Worm (Caenorhabditis elegans) whole organism, L3 larva: Measurements from ENCODE around the gene F37C4.6.

Experiments
- R02D3.7 ChIP-seq: fragments of 150-350 bp; optimal IDR thresholded peaks from 2 replicates; lab custom pipeline; 2014; ENCODE audit warnings: missing biosample characterization, missing genetic modification characterization
- ZK546.5 ChIP-seq: sonication (generic microtip); optimal IDR thresholded peaks from 2 replicates; lab custom pipeline; 2017; ENCODE audit warnings: missing biosample characterization, missing genetic modification characterization
- aly-2 ChIP-seq: fragments of 150-350 bp; optimal IDR thresholded peaks from 2 replicates; lab custom pipeline; 2014; ENCODE audit warnings: missing biosample characterization, missing genetic modification characterization
- ama-1 ChIP-seq: fragments of 150-350 bp; optimal IDR thresholded peaks from 2 replicates; lab custom pipeline; 2018
- ceh-16 ChIP-seq: sonication (generic microtip); optimal IDR thresholded peaks from 2 replicates; lab custom pipeline; 2017; ENCODE audit warnings: missing biosample characterization, missing genetic modification characterization
- egl-27 ChIP-seq: sonication (generic microtip); optimal IDR thresholded peaks from 4 replicates; lab custom pipeline; 2017; ENCODE audit warnings: missing biosample characterization, missing genetic modification reagents, missing genetic modification characterization
- egl-5 ChIP-seq: fragments of 150-350 bp; optimal IDR thresholded peaks from 2 replicates; lab custom pipeline; 2017; ENCODE audit warnings: missing biosample characterization, missing genetic modification reagents, missing genetic modification characterization, inconsistent platforms
- elt-2 ChIP-seq: sonication (generic microtip); optimal IDR thresholded peaks from 2 replicates; lab custom pipeline; 2016; ENCODE audit warnings: missing genetic modification reagents, mild to moderate bottlenecking, missing genetic modification characterization, missing compliant biosample characterization
- elt-3 ChIP-seq, 3 experiments: fragments of 150-350 bp in 1 of 3; sonication (generic microtip) in 2 of 3; optimal IDR thresholded peaks; 2 replicates in 2 of 3; 4 replicates in 1 of 3; lab custom pipeline; 2014 to 2017; ENCODE audit warnings: missing biosample characterization in 3 of 3, missing genetic modification characterization in 3 of 3
- eor-1 ChIP-seq, 2 experiments: fragments of 150-350 bp; optimal IDR thresholded peaks; 2 replicates each; lab custom pipeline; 2014 to 2018; ENCODE audit warnings: missing biosample characterization in 2 of 2, missing genetic modification characterization in 2 of 2
- fkh-10 ChIP-seq: sonication (generic microtip); optimal IDR thresholded peaks from 2 replicates; lab custom pipeline; 2017; ENCODE audit warnings: missing biosample characterization, missing genetic modification reagents, missing genetic modification characterization
- fkh-2 ChIP-seq: fragments of 150-350 bp; optimal IDR thresholded peaks from 2 replicates; lab custom pipeline; 2014; ENCODE audit warnings: missing biosample characterization, missing genetic modification reagents, missing genetic modification characterization
- fos-1 ChIP-seq: fragments of 150-350 bp; optimal IDR thresholded peaks from 2 replicates; lab custom pipeline; 2014; ENCODE audit warnings: missing biosample characterization, missing genetic modification characterization
- hmg-11 ChIP-seq: sonication (generic microtip); optimal IDR thresholded peaks from 2 replicates; lab custom pipeline; 2016; ENCODE audit warnings: missing genetic modification characterization, missing compliant biosample characterization
- lin-15B ChIP-seq: fragments of 150-350 bp; optimal IDR thresholded peaks from 2 replicates; lab custom pipeline; 2014; ENCODE audit warnings: missing biosample characterization, missing genetic modification characterization
- lin-39 ChIP-seq: fragments of 150-350 bp; optimal IDR thresholded peaks from 2 replicates; lab custom pipeline; 2018; ENCODE audit warnings: missing biosample characterization, missing genetic modification reagents, missing genetic modification characterization
- lsy-12 ChIP-seq: sonication (generic microtip); optimal IDR thresholded peaks from 2 replicates; lab custom pipeline; 2016; ENCODE audit warnings: mild to moderate bottlenecking, missing genetic modification characterization, missing compliant biosample characterization
- mdl-1 ChIP-seq: fragments of 150-350 bp; optimal IDR thresholded peaks from 2 replicates; lab custom pipeline; 2014; ENCODE audit warnings: missing biosample characterization, missing genetic modification characterization
- nfya-1 ChIP-seq: sonication (generic microtip); optimal IDR thresholded peaks from 2 replicates; lab custom pipeline; 2017; ENCODE audit warnings: missing genetic modification characterization, mild to moderate bottlenecking, missing compliant biosample characterization, antibody characterized with exemption, moderate library complexity; ENCODE audit not compliant: insufficient read depth
- nhr-11 ChIP-seq: fragments of 150-350 bp; optimal IDR thresholded peaks from 2 replicates; lab custom pipeline; 2014; ENCODE audit warnings: missing biosample characterization, missing genetic modification characterization
- nhr-23 ChIP-seq: fragments of 150-350 bp; optimal IDR thresholded peaks from 2 replicates; lab custom pipeline; 2014; ENCODE audit warnings: missing biosample characterization, missing genetic modification reagents, missing genetic modification characterization
- nhr-43 ChIP-seq: sonication (generic microtip); optimal IDR thresholded peaks from 2 replicates; lab custom pipeline; 2016; ENCODE audit warnings: mild to moderate bottlenecking, missing genetic modification characterization, missing compliant biosample characterization; ENCODE audit not compliant: poor library complexity, severe bottlenecking
- nhr-67 ChIP-seq: fragments of 150-350 bp; optimal IDR thresholded peaks from 2 replicates; lab custom pipeline; 2014; ENCODE audit warnings: missing biosample characterization, missing genetic modification characterization
- nhr-76 ChIP-seq: fragments of 150-350 bp; sonication (generic microtip); optimal IDR thresholded peaks from 5 replicates; lab custom pipeline; 2014; ENCODE audit warnings: missing biosample characterization, missing genetic modification characterization
- pha-4 ChIP-seq: fragments of 150-350 bp; optimal IDR thresholded peaks from 2 replicates; lab custom pipeline; 2014; ENCODE audit warnings: missing biosample characterization, missing genetic modification reagents, missing genetic modification characterization
- sea-2 ChIP-seq: fragments of 150-350 bp; sonication (generic microtip); optimal IDR thresholded peaks from 4 replicates; lab custom pipeline; 2014; ENCODE audit warnings: missing biosample characterization, missing genetic modification reagents, missing genetic modification characterization
- skn-1 ChIP-seq: fragments of 150-350 bp; optimal IDR thresholded peaks from 2 replicates; lab custom pipeline; 2014; ENCODE audit warnings: missing biosample characterization, missing genetic modification characterization
- tbx-2 ChIP-seq: sonication (generic microtip); optimal IDR thresholded peaks from 2 replicates; lab custom pipeline; 2016; ENCODE audit warnings: mild to moderate bottlenecking, missing genetic modification characterization, missing compliant biosample characterization
- unc-39 ChIP-seq: sonication (generic microtip); optimal IDR thresholded peaks from 4 replicates; lab custom pipeline; 2017; ENCODE audit warnings: missing biosample characterization, missing genetic modification characterization
- unc-62 ChIP-seq: fragments of 150-350 bp; sonication (generic microtip); optimal IDR thresholded peaks from 4 replicates; lab custom pipeline; 2014; ENCODE audit warnings: missing biosample characterization, missing genetic modification reagents, missing genetic modification characterization
- zag-1 ChIP-seq: fragments of 150-350 bp; optimal IDR thresholded peaks from 2 replicates; lab custom pipeline; 2014; ENCODE audit warnings: missing biosample characterization, missing genetic modification characterization
- ztf-11 ChIP-seq: fragments of 150-350 bp; optimal IDR thresholded peaks from 2 replicates; lab custom pipeline; 2014; ENCODE audit warnings: missing biosample characterization, missing genetic modification characterization

F37C4.6 gene

ce11 chrIV:3848985-3849384, 29.1 kb downstream of the F37C4.6 start:
- TF ChIP-seq fkh-2 (tag; lab: Kevin White, UChicago) = no peak
- TF ChIP-seq aly-2 (tag; lab: Kevin White, UChicago) = no peak
- no peak for TF ChIP-seq nfya-1
- TF ChIP-seq elt-2 (tag; lab: Kevin White, UChicago) = no peak
- no peak for TF ChIP-seq unc-39
- no peak for TF ChIP-seq nhr-76
- TF ChIP-seq elt-3 (tag; optimal IDR thresholded peaks at IDR 0.05; lab: Kevin White, UChicago) = no peak
- TF ChIP-seq, all 47 proteins: peak for 0

ce11 chrIV:3847489-3847888, 30.6 kb downstream of the F37C4.6 start:
- TF ChIP-seq fkh-10 (peak; percentile 27), skn-1 (tag; lab: Kevin White, UChicago) (no peak)
- TF ChIP-seq, all 47 proteins: peak for 1

ce11 chrIV:3844584-3844983, 33.5 kb downstream of the F37C4.6 start:
- TF ChIP-seq lin-39 (tag; lab: Kevin White, UChicago) = no peak

- TF ChIP-seq sea-2 (no peak), nhr-43 (tag; lab: Kevin White, UChicago) (no peak), eor-1 (tag; optimal IDR thresholded peaks at IDR 0.05; lab: Kevin White, UChicago) (no peak), lin-39 (tag; lab: Kevin White, UChicago) (no peak), unc-62 (no peak), lsy-12 (no peak), hmg-11 (no peak), nhr-11 (tag; lab: Kevin White, UChicago) (no peak), egl-27 (tag; lab: Kevin White, UChicago) (no peak), fos-1 (tag; lab: Kevin White, UChicago) (no peak), lin-15B (tag; lab: Kevin White, UChicago) (no peak), ceh-16 (tag; lab: Kevin White, UChicago) (no peak)
Observed at ce11 chrIV:3844004-3844403, 34.1 kb downstream of the F37C4.6 start.

- TF ChIP-seq hmg-11 (no peak), fos-1 (tag; lab: Kevin White, UChicago) (no peak), tbx-2 (tag; lab: Kevin White, UChicago) (no peak), mdl-1 (tag; lab: Kevin White, UChicago) (no peak), ama-1 (no peak), ceh-16 (tag; lab: Kevin White, UChicago) (no peak), skn-1 (tag; lab: Kevin White, UChicago) (no peak), nhr-76 (no peak), ztf-11 (tag; lab: Kevin White, UChicago) (no peak), zag-1 (tag; lab: Kevin White, UChicago) (no peak), eor-1 (tag; optimal IDR thresholded peaks at IDR 0.05; lab: Kevin White, UChicago) (no peak), pha-4 (tag; lab: Kevin White, UChicago) (no peak), unc-39 (no peak), nhr-67 (tag; lab: Kevin White, UChicago) (no peak), egl-5 (tag; lab: Kevin White, UChicago) (no peak), elt-2 (tag; lab: Kevin White, UChicago) (no peak), lsy-12 (no peak), nhr-23 (no peak)
Observed at ce11 chrIV:3843019-3843527, 35.1 kb downstream of the F37C4.6 start.

- TF ChIP-seq lin-39 (tag; lab: Kevin White, UChicago) = no peak
- TF ChIP-seq ZK546.5 (tag; lab: Kevin White, UChicago) = no peak
- TF ChIP-seq R02D3.7 (tag; lab: Kevin White, UChicago) = no peak
- no peak for TF ChIP-seq nhr-23
- no peak for TF ChIP-seq eor-1 (tag; optimal IDR thresholded peaks at IDR 0.05; lab: Kevin White, UChicago)
Observed at ce11 chrIV:3841607-3842006, 36.5 kb downstream of the F37C4.6 start.
